Worm (Caenorhabditis elegans) whole organism, L4/young adult: Measurements from ENCODE around the gene C17H12.3.

Experiments used
- W03F9.2 ChIP-seq: fragments of 150-350 bp; optimal IDR thresholded peaks from 2 replicates; lab custom pipeline; 2014; ENCODE audit warnings: missing biosample characterization, missing genetic modification characterization
- him-1 ChIP-seq: sonication (generic microtip); optimal IDR thresholded peaks from 2 replicates; lab custom pipeline; 2016; ENCODE audit warnings: missing genotype, missing genetic modification reagents, missing genetic modification characterization, missing compliant biosample characterization

ce11 chrIV:6785151-6785550, 10.3 kb downstream of the C17H12.3 start, which contains the start of gene dyci-1:
- TF ChIP-seq him-1: no peak
- no peak for TF ChIP-seq W03F9.2 (tag; lab: Kevin White, UChicago)
